Worm (Caenorhabditis elegans): ENCODE results near the gene Y38C1AA.12.

Y38C1AA.12 gene

DNA sequence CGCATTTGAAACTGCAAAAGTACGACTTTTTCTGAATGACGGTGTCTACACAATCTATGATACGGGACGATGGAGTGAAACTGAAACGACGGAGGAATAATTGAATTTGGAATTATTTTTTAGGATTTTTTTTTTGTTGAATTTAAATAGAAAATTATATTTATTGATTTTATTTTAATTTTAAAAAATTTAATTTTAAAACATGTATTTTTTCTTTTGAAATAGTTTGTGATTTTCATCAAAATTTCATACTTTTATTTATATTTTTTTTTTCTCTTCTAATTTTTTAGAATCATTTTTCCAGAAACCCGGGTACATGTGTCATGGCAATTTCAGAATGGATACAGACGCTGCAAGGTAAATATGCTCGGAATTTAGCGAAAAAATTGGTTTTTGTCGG is 15.8 kb downstream of the Y38C1AA.12 start, which contains the start of gene Y38C1AA.1:
TSS of gene Y38C1AA.1 (plus strand) at position 301 of the 400 bp plus-strand sequence.
- TF ChIP-seq elt-3 (tag; optimal IDR thresholded peaks at IDR 0.05) (no peak), unc-62 (GFP tag; optimal IDR thresholded peaks at IDR 0.05) (no peak), ham-2 (GFP tag; optimal IDR thresholded peaks at IDR 0.05) (no peak), nhr-2 (tag; optimal IDR thresholded peaks at IDR 0.05) (no peak), bed-3 (GFP tag; optimal IDR thresholded peaks at IDR 0.05) (no peak), lin-13 (tag; optimal IDR thresholded peaks at IDR 0.05) (no peak), mls-2 (tag; optimal IDR thresholded peaks at IDR 0.05) (no peak), cnd-1 (tag; optimal IDR thresholded peaks at IDR 0.05) (no peak), sem-2 (GFP tag; optimal IDR thresholded peaks at IDR 0.05) (no peak), snpc-4 (tag; optimal IDR thresholded peaks at IDR 0.05) (no peak), ceh-83 (GFP tag; optimal IDR thresholded peaks at IDR 0.05) (no peak), lsy-2 (tag; optimal IDR thresholded peaks at IDR 0.05) (no peak), unc-120 (tag; optimal IDR thresholded peaks at IDR 0.05; ENCODE audit: poor library complexity, severe bottlenecking) (no peak), tbx-8 (GFP tag; optimal IDR thresholded peaks at IDR 0.05) (no peak), flh-1 (GFP tag; optimal IDR thresholded peaks at IDR 0.05) (no peak), blmp-1 (tag; optimal IDR thresholded peaks at IDR 0.05) (no peak)

DNA sequence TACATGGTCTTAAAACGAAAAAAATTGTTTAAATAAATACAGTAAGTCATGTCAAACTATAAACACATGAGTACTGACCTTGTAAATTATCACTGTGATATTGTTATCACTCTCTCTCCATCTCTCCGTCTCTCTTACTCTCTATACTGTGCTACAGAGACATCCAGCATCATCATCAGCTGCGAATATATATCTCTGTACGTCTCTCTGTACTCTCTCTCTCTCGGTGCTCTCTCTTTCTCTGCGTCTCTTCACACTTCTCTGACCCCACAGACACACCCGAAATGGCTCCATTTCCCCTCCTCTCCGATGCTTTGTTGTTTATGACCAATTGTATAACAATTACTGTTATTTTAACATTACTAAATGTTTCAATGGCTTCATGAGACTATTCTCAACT is 18.5 kb downstream of the Y38C1AA.12 start:
- TF ChIP-seq ces-1 (GFP tag; optimal IDR thresholded peaks at IDR 0.05): peak; percentile 28
- TF ChIP-seq flh-1 (GFP tag; optimal IDR thresholded peaks at IDR 0.05): no peak
- TF ChIP-seq ceh-39 (tag; optimal IDR thresholded peaks at IDR 0.05): no peak
- peak; percentile 81 for TF ChIP-seq unc-120 (tag; optimal IDR thresholded peaks at IDR 0.05; ENCODE audit: poor library complexity, severe bottlenecking)
- TF ChIP-seq pha-4 (tag; optimal IDR thresholded peaks at IDR 0.05): peak; percentile 9
- TF ChIP-seq elt-3 (tag; optimal IDR thresholded peaks at IDR 0.05): peak; percentile 64

DNA sequence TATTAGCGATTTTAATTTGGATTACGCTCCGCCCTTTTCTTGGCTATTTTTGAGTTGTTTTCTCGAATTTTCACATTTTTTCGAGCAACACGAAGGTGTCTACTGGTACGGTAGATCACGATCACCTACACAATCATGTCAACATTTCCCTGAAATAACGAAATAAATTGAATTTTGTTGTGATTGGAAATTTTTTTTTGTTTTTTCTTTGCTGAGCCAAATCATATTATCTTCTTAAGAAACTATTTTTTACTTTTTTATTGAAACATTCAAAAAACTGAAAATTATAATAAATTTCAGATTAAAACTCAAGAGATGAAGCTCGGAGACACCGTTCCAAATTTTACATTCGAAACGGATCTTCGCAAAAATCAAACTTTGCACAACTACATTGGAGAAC is 26.2 kb downstream of the Y38C1AA.12 start, which contains the start of gene prdx-6:
TSS of gene prdx-6 (plus strand) at position 301 of the 400 bp plus-strand sequence.
- no peak for TF ChIP-seq bed-3 (GFP tag; optimal IDR thresholded peaks at IDR 0.05)
- TF ChIP-seq ceh-43 (GFP tag; optimal IDR thresholded peaks at IDR 0.05): no peak
- TF ChIP-seq pha-4 (tag; optimal IDR thresholded peaks at IDR 0.05): no peak
- TF ChIP-seq mls-2 (tag; optimal IDR thresholded peaks at IDR 0.05): no peak

DNA sequence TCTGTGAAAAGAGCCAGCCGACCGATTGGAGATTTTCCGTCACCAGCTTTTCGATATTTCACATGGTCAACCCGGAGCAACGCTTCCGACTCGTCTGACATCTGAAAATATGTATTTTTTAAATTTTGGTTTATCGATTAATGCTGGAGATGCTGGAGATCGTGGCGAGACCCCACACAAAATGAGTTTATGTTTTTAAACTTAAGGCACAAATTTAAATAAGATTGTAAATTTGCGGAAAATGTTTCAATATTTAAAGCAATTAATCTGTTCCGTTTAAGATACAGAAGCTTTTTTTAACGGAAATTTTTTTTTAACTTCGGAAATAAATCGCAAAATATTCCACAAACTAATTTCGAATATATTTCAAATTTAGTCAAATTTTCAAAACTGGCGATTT is 39.6 kb downstream of the Y38C1AA.12 start, which contains the start of gene gtf-2H1:
TSS of gene gtf-2H1 (minus strand) at position 101 of the 400 bp plus-strand sequence.
- no peak for TF ChIP-seq nhr-28 (tag; optimal IDR thresholded peaks at IDR 0.05)
- TF ChIP-seq ham-2 (GFP tag; optimal IDR thresholded peaks at IDR 0.05): no peak
- no peak for TF ChIP-seq unc-62 (GFP tag; optimal IDR thresholded peaks at IDR 0.05)
- no peak for TF ChIP-seq ceh-83 (GFP tag; optimal IDR thresholded peaks at IDR 0.05)
- no peak for TF ChIP-seq mab-5 (tag; optimal IDR thresholded peaks at IDR 0.05)
- TF ChIP-seq elt-1 (tag; optimal IDR thresholded peaks at IDR 0.05; ENCODE audit: borderline replicate concordance, insufficient read depth): no peak
- no peak for TF ChIP-seq nhr-237 (tag; optimal IDR thresholded peaks at IDR 0.05)
- no peak for TF ChIP-seq nhr-2 (tag; optimal IDR thresholded peaks at IDR 0.05)
- no peak for TF ChIP-seq lin-32 (GFP tag; optimal IDR thresholded peaks at IDR 0.05)
- no peak for TF ChIP-seq blmp-1 (tag; optimal IDR thresholded peaks at IDR 0.05)
- TF ChIP-seq sem-2 (GFP tag; optimal IDR thresholded peaks at IDR 0.05): no peak
- no peak for TF ChIP-seq ceh-39 (tag; optimal IDR thresholded peaks at IDR 0.05)
- TF ChIP-seq unc-39 (tag; optimal IDR thresholded peaks at IDR 0.05): no peak
- TF ChIP-seq tbx-8 (GFP tag; optimal IDR thresholded peaks at IDR 0.05): no peak
- TF ChIP-seq zip-8 (tag; optimal IDR thresholded peaks at IDR 0.05): no peak
- no peak for TF ChIP-seq nhr-76 (tag; optimal IDR thresholded peaks at IDR 0.05)

DNA sequence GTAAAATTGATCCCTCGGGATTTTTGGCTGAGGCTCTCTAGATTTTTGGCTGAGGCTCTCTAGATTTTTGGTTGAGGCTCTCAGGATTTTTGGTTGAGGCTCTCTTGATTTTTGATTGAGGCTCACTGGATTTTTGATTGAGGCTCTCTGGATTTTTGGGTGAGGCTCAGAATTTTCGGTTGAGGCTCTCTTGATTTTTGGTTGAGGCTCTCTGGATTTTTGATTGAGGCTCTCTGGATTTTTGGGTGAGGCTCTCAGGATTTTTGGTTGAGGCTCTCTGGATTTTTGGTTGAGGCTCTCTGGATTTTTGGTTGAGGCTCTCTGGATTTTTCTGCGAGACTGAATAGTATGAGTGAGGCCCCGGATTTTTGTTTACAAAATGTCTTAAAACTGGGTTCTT is 44.1 kb downstream of the Y38C1AA.12 start:
- no peak for TF ChIP-seq sem-2 (GFP tag; optimal IDR thresholded peaks at IDR 0.05)
- TF ChIP-seq sptf-1 (tag; optimal IDR thresholded peaks at IDR 0.05): no peak
- TF ChIP-seq unc-120 (tag; optimal IDR thresholded peaks at IDR 0.05; ENCODE audit: poor library complexity, severe bottlenecking): no peak
- no peak for TF ChIP-seq bed-3 (GFP tag; optimal IDR thresholded peaks at IDR 0.05)
- no peak for TF ChIP-seq lin-32 (GFP tag; optimal IDR thresholded peaks at IDR 0.05)
- TF ChIP-seq tbx-8 (GFP tag; optimal IDR thresholded peaks at IDR 0.05): no peak
- no peak for TF ChIP-seq zip-8 (tag; optimal IDR thresholded peaks at IDR 0.05)

DNA sequence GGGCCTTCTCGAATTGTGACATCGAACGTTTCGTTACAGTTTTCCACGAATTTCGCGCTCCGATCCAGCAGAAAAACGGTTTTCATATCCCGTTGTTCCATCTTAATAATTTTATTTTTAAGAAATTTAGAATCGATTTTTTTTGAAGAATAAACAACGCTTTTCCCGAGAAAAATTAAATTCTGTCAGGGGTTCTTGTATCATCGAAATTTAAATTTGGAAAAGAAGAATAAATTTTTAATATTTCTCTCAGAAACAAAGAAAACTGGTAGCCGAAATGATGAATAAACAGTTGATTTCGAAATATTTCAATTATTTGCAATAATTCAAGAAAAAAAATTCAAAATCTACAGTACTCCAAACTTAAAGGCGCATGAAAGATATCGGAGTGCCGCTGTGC is 45.3 kb downstream of the Y38C1AA.12 start, which contains the start of gene ints-13:
TSS of gene ints-13 (minus strand) at position 101 of the 400 bp plus-strand sequence.
- TF ChIP-seq hlh-1 (tag; optimal IDR thresholded peaks at IDR 0.05): no peak
- no peak for TF ChIP-seq mab-5 (tag; optimal IDR thresholded peaks at IDR 0.05)
- TF ChIP-seq ztf-11 (tag; optimal IDR thresholded peaks at IDR 0.05): no peak
- TF ChIP-seq M03D4.4 (tag; optimal IDR thresholded peaks at IDR 0.05): no peak
- TF ChIP-seq blmp-1 (tag; optimal IDR thresholded peaks at IDR 0.05): no peak
- no peak for TF ChIP-seq cnd-1 (tag; optimal IDR thresholded peaks at IDR 0.05)
- TF ChIP-seq elt-1 (tag; optimal IDR thresholded peaks at IDR 0.05; ENCODE audit: borderline replicate concordance, insufficient read depth): no peak
- TF ChIP-seq lsy-2 (tag; optimal IDR thresholded peaks at IDR 0.05): no peak
- TF ChIP-seq unc-120 (tag; optimal IDR thresholded peaks at IDR 0.05; ENCODE audit: poor library complexity, severe bottlenecking): no peak
- no peak for TF ChIP-seq unc-62 (GFP tag; optimal IDR thresholded peaks at IDR 0.05)
- TF ChIP-seq ces-1 (GFP tag; optimal IDR thresholded peaks at IDR 0.05): no peak
- no peak for TF ChIP-seq nhr-76 (tag; optimal IDR thresholded peaks at IDR 0.05)
- TF ChIP-seq sem-2 (GFP tag; optimal IDR thresholded peaks at IDR 0.05): no peak
- TF ChIP-seq nhr-2 (tag; optimal IDR thresholded peaks at IDR 0.05): no peak
- no peak for TF ChIP-seq snpc-4 (tag; optimal IDR thresholded peaks at IDR 0.05)
- no peak for TF ChIP-seq lin-32 (GFP tag; optimal IDR thresholded peaks at IDR 0.05)
- no peak for TF ChIP-seq zip-8 (tag; optimal IDR thresholded peaks at IDR 0.05)

Data from whole organism, mixed stage, embryonic.